Worm (Caenorhabditis elegans) whole organism, L3 larva: ENCODE data around the gene F42F12.3.

Experiments used
- ZK546.5 ChIP-seq: sonication (generic microtip); optimal IDR thresholded peaks from 2 replicates; lab custom pipeline; 2017; ENCODE audit warnings: missing biosample characterization, missing genetic modification characterization
- aly-2 ChIP-seq: fragments of 150-350 bp; optimal IDR thresholded peaks from 2 replicates; lab custom pipeline; 2014; ENCODE audit warnings: missing biosample characterization, missing genetic modification characterization
- ama-1 ChIP-seq: fragments of 150-350 bp; optimal IDR thresholded peaks from 2 replicates; lab custom pipeline; 2018
- ceh-16 ChIP-seq: sonication (generic microtip); optimal IDR thresholded peaks from 2 replicates; lab custom pipeline; 2017; ENCODE audit warnings: missing biosample characterization, missing genetic modification characterization
- ceh-28 ChIP-seq: fragments of 150-350 bp; optimal IDR thresholded peaks from 2 replicates; lab custom pipeline; 2014; ENCODE audit warnings: missing biosample characterization, missing genetic modification reagents, missing genetic modification characterization
- ceh-82 ChIP-seq: fragments of 150-350 bp; optimal IDR thresholded peaks from 2 replicates; lab custom pipeline; 2014; ENCODE audit warnings: missing biosample characterization, missing genetic modification characterization
- ceh-9 ChIP-seq: sonication (generic microtip); optimal IDR thresholded peaks from 2 replicates; lab custom pipeline; 2018; ENCODE audit warnings: missing biosample characterization, missing genetic modification characterization
- daf-12 ChIP-seq: fragments of 150-350 bp; optimal IDR thresholded peaks from 2 replicates; lab custom pipeline; 2014; ENCODE audit warnings: missing biosample characterization, missing genetic modification reagents, missing genetic modification characterization
- egl-27 ChIP-seq: sonication (generic microtip); optimal IDR thresholded peaks from 4 replicates; lab custom pipeline; 2017; ENCODE audit warnings: missing biosample characterization, missing genetic modification reagents, missing genetic modification characterization
- egl-5 ChIP-seq: fragments of 150-350 bp; optimal IDR thresholded peaks from 2 replicates; lab custom pipeline; 2017; ENCODE audit warnings: missing biosample characterization, missing genetic modification reagents, missing genetic modification characterization, inconsistent platforms
- elt-1 ChIP-seq: fragments of 150-350 bp; optimal IDR thresholded peaks from 2 replicates; lab custom pipeline; 2014; ENCODE audit warnings: missing biosample characterization, missing genetic modification characterization
- elt-2 ChIP-seq: sonication (generic microtip); optimal IDR thresholded peaks from 2 replicates; lab custom pipeline; 2016; ENCODE audit warnings: missing genetic modification reagents, mild to moderate bottlenecking, missing genetic modification characterization, missing compliant biosample characterization
- elt-3 ChIP-seq, 3 experiments: fragments of 150-350 bp in 1 of 3; sonication (generic microtip) in 2 of 3; optimal IDR thresholded peaks; 2 replicates in 2 of 3; 4 replicates in 1 of 3; lab custom pipeline; 2014 to 2017; ENCODE audit warnings: missing biosample characterization in 3 of 3, missing genetic modification characterization in 3 of 3
- eor-1 ChIP-seq, 2 experiments: fragments of 150-350 bp; optimal IDR thresholded peaks; 2 replicates each; lab custom pipeline; 2014 to 2018; ENCODE audit warnings: missing biosample characterization in 2 of 2, missing genetic modification characterization in 2 of 2
- fkh-10 ChIP-seq: sonication (generic microtip); optimal IDR thresholded peaks from 2 replicates; lab custom pipeline; 2017; ENCODE audit warnings: missing biosample characterization, missing genetic modification reagents, missing genetic modification characterization
- fkh-2 ChIP-seq: fragments of 150-350 bp; optimal IDR thresholded peaks from 2 replicates; lab custom pipeline; 2014; ENCODE audit warnings: missing biosample characterization, missing genetic modification reagents, missing genetic modification characterization
- fos-1 ChIP-seq: fragments of 150-350 bp; optimal IDR thresholded peaks from 2 replicates; lab custom pipeline; 2014; ENCODE audit warnings: missing biosample characterization, missing genetic modification characterization
- hmg-11 ChIP-seq: sonication (generic microtip); optimal IDR thresholded peaks from 2 replicates; lab custom pipeline; 2016; ENCODE audit warnings: missing genetic modification characterization, missing compliant biosample characterization
- jun-1 ChIP-seq: fragments of 150-350 bp; optimal IDR thresholded peaks from 2 replicates; lab custom pipeline; 2014; ENCODE audit warnings: missing biosample characterization, missing genetic modification reagents, missing genetic modification characterization
- lin-15B ChIP-seq: fragments of 150-350 bp; optimal IDR thresholded peaks from 2 replicates; lab custom pipeline; 2014; ENCODE audit warnings: missing biosample characterization, missing genetic modification characterization
- lin-39 ChIP-seq: fragments of 150-350 bp; optimal IDR thresholded peaks from 2 replicates; lab custom pipeline; 2018; ENCODE audit warnings: missing biosample characterization, missing genetic modification reagents, missing genetic modification characterization
- lsy-12 ChIP-seq: sonication (generic microtip); optimal IDR thresholded peaks from 2 replicates; lab custom pipeline; 2016; ENCODE audit warnings: mild to moderate bottlenecking, missing genetic modification characterization, missing compliant biosample characterization
- mdl-1 ChIP-seq: fragments of 150-350 bp; optimal IDR thresholded peaks from 2 replicates; lab custom pipeline; 2014; ENCODE audit warnings: missing biosample characterization, missing genetic modification characterization
- mml-1 ChIP-seq: fragments of 150-350 bp; sonication (generic microtip); optimal IDR thresholded peaks from 3 replicates; lab custom pipeline; 2014; ENCODE audit warnings: missing biosample characterization, missing genetic modification characterization
- nfya-1 ChIP-seq: sonication (generic microtip); optimal IDR thresholded peaks from 2 replicates; lab custom pipeline; 2017; ENCODE audit warnings: missing genetic modification characterization, mild to moderate bottlenecking, missing compliant biosample characterization, antibody characterized with exemption, moderate library complexity; ENCODE audit not compliant: insufficient read depth
- nhr-11 ChIP-seq: fragments of 150-350 bp; optimal IDR thresholded peaks from 2 replicates; lab custom pipeline; 2014; ENCODE audit warnings: missing biosample characterization, missing genetic modification characterization
- nhr-23 ChIP-seq: fragments of 150-350 bp; optimal IDR thresholded peaks from 2 replicates; lab custom pipeline; 2014; ENCODE audit warnings: missing biosample characterization, missing genetic modification reagents, missing genetic modification characterization
- nhr-237 ChIP-seq: fragments of 150-350 bp; optimal IDR thresholded peaks from 2 replicates; lab custom pipeline; 2014; ENCODE audit warnings: missing biosample characterization, missing genetic modification characterization
- nhr-25 ChIP-seq: sonication (generic microtip); optimal IDR thresholded peaks from 2 replicates; lab custom pipeline; 2017; ENCODE audit warnings: missing biosample characterization, missing genetic modification characterization
- nhr-28 ChIP-seq: fragments of 150-350 bp; optimal IDR thresholded peaks from 2 replicates; lab custom pipeline; 2014; ENCODE audit warnings: missing biosample characterization, missing genetic modification characterization
- nhr-43 ChIP-seq: sonication (generic microtip); optimal IDR thresholded peaks from 2 replicates; lab custom pipeline; 2016; ENCODE audit warnings: mild to moderate bottlenecking, missing genetic modification characterization, missing compliant biosample characterization; ENCODE audit not compliant: poor library complexity, severe bottlenecking
- nhr-67 ChIP-seq: fragments of 150-350 bp; optimal IDR thresholded peaks from 2 replicates; lab custom pipeline; 2014; ENCODE audit warnings: missing biosample characterization, missing genetic modification characterization
- nhr-76 ChIP-seq: fragments of 150-350 bp; sonication (generic microtip); optimal IDR thresholded peaks from 5 replicates; lab custom pipeline; 2014; ENCODE audit warnings: missing biosample characterization, missing genetic modification characterization
- nhr-77 ChIP-seq: fragments of 150-350 bp; optimal IDR thresholded peaks from 2 replicates; lab custom pipeline; 2014; ENCODE audit warnings: missing biosample characterization, missing genetic modification characterization
- pha-4 ChIP-seq: fragments of 150-350 bp; optimal IDR thresholded peaks from 2 replicates; lab custom pipeline; 2014; ENCODE audit warnings: missing biosample characterization, missing genetic modification reagents, missing genetic modification characterization
- pqm-1 ChIP-seq: fragments of 150-350 bp; optimal IDR thresholded peaks from 2 replicates; lab custom pipeline; 2017; ENCODE audit warnings: missing biosample characterization, missing genetic modification characterization, inconsistent platforms
- sea-2 ChIP-seq: fragments of 150-350 bp; sonication (generic microtip); optimal IDR thresholded peaks from 4 replicates; lab custom pipeline; 2014; ENCODE audit warnings: missing biosample characterization, missing genetic modification reagents, missing genetic modification characterization
- snpc-4 ChIP-seq: fragments of 150-350 bp; optimal IDR thresholded peaks from 2 replicates; lab custom pipeline; 2014; ENCODE audit warnings: missing biosample characterization, missing genetic modification characterization
- tbx-2 ChIP-seq: sonication (generic microtip); optimal IDR thresholded peaks from 2 replicates; lab custom pipeline; 2016; ENCODE audit warnings: mild to moderate bottlenecking, missing genetic modification characterization, missing compliant biosample characterization
- unc-39 ChIP-seq: sonication (generic microtip); optimal IDR thresholded peaks from 4 replicates; lab custom pipeline; 2017; ENCODE audit warnings: missing biosample characterization, missing genetic modification characterization
- unc-62 ChIP-seq: fragments of 150-350 bp; sonication (generic microtip); optimal IDR thresholded peaks from 4 replicates; lab custom pipeline; 2014; ENCODE audit warnings: missing biosample characterization, missing genetic modification reagents, missing genetic modification characterization
- zag-1 ChIP-seq: fragments of 150-350 bp; optimal IDR thresholded peaks from 2 replicates; lab custom pipeline; 2014; ENCODE audit warnings: missing biosample characterization, missing genetic modification characterization
- ztf-11 ChIP-seq: fragments of 150-350 bp; optimal IDR thresholded peaks from 2 replicates; lab custom pipeline; 2014; ENCODE audit warnings: missing biosample characterization, missing genetic modification characterization
- ztf-4 ChIP-seq: fragments of 150-350 bp; optimal IDR thresholded peaks from 2 replicates; lab custom pipeline; 2014; ENCODE audit warnings: missing biosample characterization, missing genetic modification characterization

F42F12.3 gene

DNA sequence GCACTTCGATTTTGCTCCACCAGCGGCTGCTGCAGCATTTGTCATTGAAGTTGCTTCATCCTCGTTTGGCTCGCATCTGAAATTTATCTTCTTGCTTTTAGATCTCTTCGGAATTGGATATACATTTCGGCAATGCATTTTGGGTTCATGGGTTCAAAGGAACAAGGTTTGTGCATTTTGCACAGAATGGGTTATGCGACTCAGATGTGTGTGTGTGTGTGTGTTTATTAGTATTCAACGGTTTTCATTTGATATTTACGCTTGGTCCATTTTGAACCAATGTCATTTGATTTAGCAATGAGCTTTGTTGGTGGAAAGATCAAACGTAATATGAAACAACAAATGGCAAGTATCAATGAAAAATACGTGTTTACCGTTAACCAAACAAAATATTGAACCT, 25.4 kb downstream of the F42F12.3 start:
- no peak for TF ChIP-seq mdl-1
- no peak for TF ChIP-seq nhr-11
- no peak for TF ChIP-seq snpc-4
- no peak for TF ChIP-seq mml-1 (tag; lab: Kevin White, UChicago)
- TF ChIP-seq elt-3 (tag; optimal IDR thresholded peaks at IDR 0.05; lab: Kevin White, UChicago), result no peak
- no peak for TF ChIP-seq unc-39
- TF ChIP-seq nhr-67, result no peak
- TF ChIP-seq elt-1 (tag; lab: Kevin White, UChicago), result no peak
- TF ChIP-seq zag-1 (tag; lab: Kevin White, UChicago), result no peak
- TF ChIP-seq nhr-76 (tag; lab: Kevin White, UChicago), result no peak
- TF ChIP-seq fkh-2 (tag; lab: Kevin White, UChicago), result no peak
- TF ChIP-seq egl-27 (tag; lab: Kevin White, UChicago), result no peak
- no peak for TF ChIP-seq aly-2 (tag; lab: Kevin White, UChicago)

DNA sequence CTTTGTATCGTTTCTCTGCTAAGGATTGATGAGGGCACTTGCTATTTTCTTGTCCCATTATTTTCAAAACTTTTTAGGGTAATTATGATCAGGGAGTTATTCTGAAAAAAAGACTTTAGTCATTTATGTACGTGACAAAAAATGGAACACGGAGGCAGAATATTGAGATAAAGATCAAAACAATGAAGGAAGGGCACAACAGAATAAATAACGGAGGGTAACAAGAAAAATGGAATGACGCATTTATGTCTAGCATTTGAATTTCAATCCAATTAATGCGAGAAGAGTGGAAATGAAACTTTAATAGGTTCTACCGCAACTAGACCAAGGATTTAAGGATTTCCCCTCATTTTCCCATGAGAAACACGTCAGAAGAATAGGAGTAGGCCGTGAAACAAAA, 27.9 kb downstream of the F42F12.3 start, which contains the start of gene glb-13:
Gene glb-13, minus strand, starts transcription at position 101 of the 400 bp plus-strand sequence.
- no peak for TF ChIP-seq tbx-2 (tag; lab: Kevin White, UChicago)

DNA sequence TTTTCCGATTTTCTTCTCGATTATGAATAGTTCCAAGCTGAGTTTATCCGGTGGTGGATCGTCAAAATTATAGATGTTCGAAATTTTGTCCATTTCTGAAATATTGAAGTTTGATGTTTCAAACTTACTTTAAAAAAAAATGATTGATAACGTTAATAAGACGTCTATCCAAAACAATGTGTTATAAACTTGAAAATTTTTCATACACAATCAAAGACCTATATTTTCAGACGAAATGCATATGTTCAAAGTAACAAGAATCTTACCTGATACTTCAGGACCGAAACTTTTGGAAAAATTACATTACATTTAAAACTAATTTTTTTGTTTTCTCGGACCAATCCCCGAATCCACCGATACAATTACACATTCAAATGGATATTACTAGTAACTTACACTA, 41.0 kb downstream of the F42F12.3 start, which contains the start of gene nekl-3:
Gene nekl-3, minus strand, starts transcription at position 101 of the 400 bp plus-strand sequence.
- no peak for TF ChIP-seq ceh-9 (tag; lab: Kevin White, UChicago)
- TF ChIP-seq ceh-16 (tag; lab: Kevin White, UChicago), result no peak
- no peak for TF ChIP-seq sea-2
- TF ChIP-seq ztf-4 (tag; lab: Kevin White, UChicago), result no peak
- TF ChIP-seq nhr-25 (tag; lab: Kevin White, UChicago), result no peak
- no peak for TF ChIP-seq snpc-4
- no peak for TF ChIP-seq pha-4 (tag; lab: Kevin White, UChicago)
- no peak for TF ChIP-seq egl-27 (tag; lab: Kevin White, UChicago)
- no peak for TF ChIP-seq elt-3 (tag; optimal IDR thresholded peaks at IDR 0.05; lab: Kevin White, UChicago)
- no peak for TF ChIP-seq jun-1 (tag; lab: Kevin White, UChicago)
- TF ChIP-seq fkh-2 (tag; lab: Kevin White, UChicago), result no peak
- no peak for TF ChIP-seq daf-12 (tag; lab: Kevin White, UChicago)
- TF ChIP-seq elt-2 (tag; lab: Kevin White, UChicago), result no peak
- no peak for TF ChIP-seq nhr-77 (tag; lab: Kevin White, UChicago)
- TF ChIP-seq mml-1 (tag; lab: Kevin White, UChicago), result no peak
- no peak for TF ChIP-seq nfya-1 (tag; lab: Kevin White, UChicago)

DNA sequence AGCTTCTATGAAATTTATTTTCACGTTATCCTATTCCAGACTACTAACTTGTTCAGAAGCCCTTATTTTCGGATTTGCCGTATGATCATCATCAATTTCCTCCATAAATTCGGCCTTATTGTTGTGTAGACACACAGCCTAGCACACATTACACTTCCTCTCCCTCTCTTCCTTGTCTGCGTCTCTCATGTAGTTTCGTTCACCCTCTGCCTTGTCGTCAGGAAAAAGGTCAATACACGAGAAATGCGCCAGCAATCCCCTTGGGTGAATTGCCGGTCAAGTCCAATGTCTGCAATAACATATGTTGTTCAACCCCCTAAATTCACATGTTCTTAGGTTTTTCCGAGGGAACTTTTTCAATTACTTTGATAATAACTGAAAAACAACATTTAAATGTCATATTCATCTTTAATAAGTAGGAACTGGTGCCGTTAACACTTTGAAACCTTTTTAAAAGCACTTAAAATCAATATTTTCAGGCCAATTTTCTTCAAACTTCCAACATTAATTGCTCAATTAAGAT, 43.5 kb downstream of the F42F12.3 start, which contains the start of gene F17E5.2:
Gene F17E5.2, plus strand, starts transcription at position 473 of the 523 bp plus-strand sequence.
- TF ChIP-seq jun-1 (tag; lab: Kevin White, UChicago), result peak; percentile 85
- TF ChIP-seq eor-1 (tag; optimal IDR thresholded peaks at IDR 0.05; lab: Kevin White, UChicago), result no peak
- peak; percentile 85 for TF ChIP-seq nhr-77 (tag; lab: Kevin White, UChicago)
- TF ChIP-seq pha-4 (tag; lab: Kevin White, UChicago), result peak; percentile 97
- TF ChIP-seq nhr-67, result no peak
- peak; percentile 97 for TF ChIP-seq lin-39 (tag; lab: Kevin White, UChicago)
- peak; percentile 87 for TF ChIP-seq nhr-43 (tag; lab: Kevin White, UChicago)
- TF ChIP-seq snpc-4, result peak; percentile 92
- TF ChIP-seq fos-1 (tag; lab: Kevin White, UChicago), result no peak
- peak; percentile 80 for TF ChIP-seq lin-15B
- TF ChIP-seq ama-1, result peak; percentile 46
- TF ChIP-seq nhr-237 (tag; lab: Kevin White, UChicago), result no peak
- TF ChIP-seq egl-5 (tag; lab: Kevin White, UChicago), result peak; percentile 95
- TF ChIP-seq ceh-9 (tag; lab: Kevin White, UChicago), result no peak
- TF ChIP-seq aly-2 (tag; lab: Kevin White, UChicago), result no peak
- peak; percentile 91 for TF ChIP-seq tbx-2 (tag; lab: Kevin White, UChicago)
- TF ChIP-seq hmg-11 (tag; lab: Kevin White, UChicago), result peak; percentile 96
- TF ChIP-seq pqm-1 (tag; lab: Kevin White, UChicago), result peak; percentile 65
- no peak for TF ChIP-seq mdl-1
- peak; percentile 20 for TF ChIP-seq unc-62 (GFP tag; lab: Kevin White, UChicago)
- no peak for TF ChIP-seq nhr-28 (tag; lab: Kevin White, UChicago)
- TF ChIP-seq elt-1 (tag; lab: Kevin White, UChicago), result peak; percentile 75
- peak; percentile 75 for TF ChIP-seq ceh-82 (tag; lab: Kevin White, UChicago)
- peak; percentile 92 for TF ChIP-seq nfya-1 (tag; lab: Kevin White, UChicago)
- peak; percentile 30 for TF ChIP-seq ztf-4 (tag; lab: Kevin White, UChicago)
- peak; percentile 97 for TF ChIP-seq nhr-23 (tag; lab: Kevin White, UChicago)
- TF ChIP-seq nhr-76 (tag; lab: Kevin White, UChicago), result peak; percentile 14
- TF ChIP-seq lsy-12 (tag; lab: Kevin White, UChicago), result peak; percentile 86
- TF ChIP-seq ceh-16 (tag; lab: Kevin White, UChicago), result no peak
- TF ChIP-seq ceh-28 (tag; lab: Kevin White, UChicago), result peak; percentile 86
- no peak for TF ChIP-seq zag-1 (tag; lab: Kevin White, UChicago)
- TF ChIP-seq nhr-11, result peak; percentile 77
- no peak for TF ChIP-seq ztf-11
- peak; percentile 99 for TF ChIP-seq nhr-25 (tag; lab: Kevin White, UChicago)
- peak; percentile 77 for TF ChIP-seq elt-2 (tag; lab: Kevin White, UChicago)
- TF ChIP-seq fkh-10, result peak; percentile 82
- TF ChIP-seq ZK546.5, result no peak
